Worm (Caenorhabditis elegans): Measurements from ENCODE around the gene F26A10.2.

DNA sequence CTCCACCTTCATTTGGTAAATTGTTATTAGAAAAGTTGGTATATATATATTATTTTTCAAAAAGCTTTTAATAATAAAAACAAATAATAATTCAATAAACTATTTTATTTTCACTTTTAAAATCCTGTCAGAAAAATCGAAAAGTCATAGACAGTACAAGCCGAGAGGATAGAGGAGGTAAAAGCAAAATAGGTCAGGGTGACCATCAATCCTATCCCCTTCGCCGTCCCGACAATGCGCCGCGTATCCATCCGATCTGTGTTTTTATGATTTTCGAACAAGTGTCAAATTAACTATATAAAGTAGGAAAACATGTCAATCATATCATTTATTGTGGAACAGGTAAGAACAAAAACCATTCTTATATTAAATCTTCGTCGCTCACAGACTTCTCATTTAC lies 20.2 kb upstream of the F26A10.2 start:
- TF ChIP-seq lin-11 (tag; optimal IDR thresholded peaks at IDR 0.05): no peak
- no peak for TF ChIP-seq ceh-14 (tag; optimal IDR thresholded peaks at IDR 0.05)
- no peak for TF ChIP-seq ama-1 (optimal IDR thresholded peaks at IDR 0.05)
- TF ChIP-seq unc-55 (GFP tag; optimal IDR thresholded peaks at IDR 0.05): no peak
- no peak for TF ChIP-seq ceh-22 (tag; optimal IDR thresholded peaks at IDR 0.05)

All from whole organism, late embryonic.